Worm (Caenorhabditis elegans) whole organism, L4 larva: ENCODE measurements around the gene nduf-11.

Experiments used
- F37D6.2 ChIP-seq: sonication (generic microtip); optimal IDR thresholded peaks from 2 replicates; lab custom pipeline; 2016; ENCODE audit warnings: mild to moderate bottlenecking, missing genetic modification characterization, missing compliant biosample characterization
- F44E2.7 ChIP-seq: fragments of 200-800 bp; sonication (Bioruptor generic); IDR thresholded peaks from 2 replicates; pipeline ENCODE4 v2.1.2; 2022; ENCODE audit warnings: missing genetic modification characterization, missing compliant biosample characterization
- F49E8.2 ChIP-seq: sonication (generic microtip); optimal IDR thresholded peaks from 2 replicates; lab custom pipeline; 2016; ENCODE audit warnings: missing compliant biosample characterization, mild to moderate bottlenecking, missing genetic modification characterization, borderline replicate concordance
- Y48G9A.11 ChIP-seq: fragments of 200-800 bp; sonication (Bioruptor generic); IDR thresholded peaks from 2 replicates; pipeline ENCODE4 v1.3.6; 2022; ENCODE audit warnings: missing genetic modification reagents, missing genetic modification characterization, missing compliant biosample characterization
- Y75B8A.6 ChIP-seq: fragments of 200-800 bp; sonication (Bioruptor generic); IDR thresholded peaks from 2 replicates; pipeline ENCODE4 v1.3.6; 2022; ENCODE audit warnings: missing genetic modification reagents, missing genetic modification characterization, missing compliant biosample characterization
- arid-1 ChIP-seq: fragments of 200-800 bp; sonication (Bioruptor generic); conservative IDR thresholded peaks from 2 replicates; pipeline ENCODE4 v1.3.6; 2022; ENCODE audit warnings: missing genetic modification reagents, missing genetic modification characterization, missing compliant biosample characterization
- cey-2 ChIP-seq: sonication (generic microtip); optimal IDR thresholded peaks from 3 replicates; lab custom pipeline; 2017; ENCODE audit warnings: missing genetic modification characterization, mild to moderate bottlenecking, missing compliant biosample characterization, antibody characterized with exemption, borderline replicate concordance; ENCODE audit not compliant: insufficient read depth
- ctbp-1 ChIP-seq: fragments of 200-800 bp; sonication (Bioruptor generic); IDR thresholded peaks from 2 replicates; pipeline ENCODE4 v1.3.6; 2022; ENCODE audit warnings: missing genetic modification reagents, missing genetic modification characterization, missing compliant biosample characterization
- daf-12 ChIP-seq: fragments of 150-350 bp; optimal IDR thresholded peaks from 2 replicates; lab custom pipeline; 2014; ENCODE audit warnings: missing biosample characterization, missing genetic modification reagents, missing genetic modification characterization
- daf-16 ChIP-seq, 3 experiments: sonication (generic microtip); optimal IDR thresholded peaks; 2 replicates each; lab custom pipeline; 2016 to 2017; ENCODE audit warnings: missing genetic modification characterization in 3 of 3, missing genetic modification reagents in 3 of 3, mild to moderate bottlenecking in 2 of 3, missing compliant biosample characterization in 2 of 3, missing biosample characterization in 1 of 3, moderate library complexity in 1 of 3
- daf-19 ChIP-seq: fragments of 200-800 bp; sonication (Bioruptor generic); conservative IDR thresholded peaks from 2 replicates; pipeline ENCODE4 v1.3.6; 2022; ENCODE audit warnings: missing genetic modification characterization, missing compliant biosample characterization
- dmd-6 ChIP-seq: fragments of 200-800 bp; sonication (Bioruptor generic); IDR thresholded peaks from 2 replicates; pipeline ENCODE4 v1.3.6; 2022; ENCODE audit warnings: missing genetic modification reagents, missing genetic modification characterization, missing compliant biosample characterization
- dpl-1 ChIP-seq: fragments of 150-350 bp; optimal IDR thresholded peaks from 2 replicates; lab custom pipeline; 2014; ENCODE audit warnings: missing biosample characterization, missing genetic modification reagents, missing genetic modification characterization
- fkh-10 ChIP-seq: fragments of 150-350 bp; optimal IDR thresholded peaks from 2 replicates; lab custom pipeline; 2014; ENCODE audit warnings: missing biosample characterization, missing genetic modification reagents, missing genetic modification characterization
- fos-1 ChIP-seq: fragments of 150-350 bp; optimal IDR thresholded peaks from 2 replicates; lab custom pipeline; 2014; ENCODE audit warnings: missing biosample characterization, missing genetic modification characterization
- hlh-11 ChIP-seq: fragments of 200-800 bp; sonication (Bioruptor generic); optimal IDR thresholded peaks from 2 replicates; lab custom pipeline; 2018; ENCODE audit warnings: mild to moderate bottlenecking, missing genetic modification characterization, missing compliant biosample characterization
- hlh-30 ChIP-seq: sonication (generic microtip); optimal IDR thresholded peaks from 2 replicates; lab custom pipeline; 2017; ENCODE audit warnings: antibody characterized with exemption, mild to moderate bottlenecking, missing genetic modification characterization, missing compliant biosample characterization; ENCODE audit not compliant: insufficient read depth
- hmg-1.1 ChIP-seq: fragments of 200-800 bp; sonication (Bioruptor generic); IDR thresholded peaks from 2 replicates; pipeline ENCODE4 v1.3.6; 2022; ENCODE audit warnings: missing genetic modification reagents, missing genetic modification characterization, missing compliant biosample characterization
- lim-7 ChIP-seq: fragments of 200-800 bp; sonication (Bioruptor generic); IDR thresholded peaks from 2 replicates; pipeline ENCODE4 v1.3.6; 2022; ENCODE audit warnings: missing genetic modification characterization, missing compliant biosample characterization
- lin-29 ChIP-seq: fragments of 200-800 bp; sonication (Bioruptor generic); IDR thresholded peaks from 2 replicates; pipeline ENCODE4 v1.3.6; 2022; ENCODE audit warnings: missing genetic modification reagents, missing genetic modification characterization, missing compliant biosample characterization
- lin-38 ChIP-seq: fragments of 200-800 bp; sonication (Bioruptor generic); IDR thresholded peaks from 2 replicates; pipeline ENCODE4 v1.3.6; 2022; ENCODE audit warnings: missing genetic modification reagents, missing genetic modification characterization, missing compliant biosample characterization
- lsy-2 ChIP-seq, 2 experiments: fragments of 150-350 bp in 1 of 2; sonication (generic microtip) in 1 of 2; optimal IDR thresholded peaks; 2 replicates each; lab custom pipeline; 2014 to 2017; ENCODE audit warnings: missing biosample characterization in 2 of 2, missing genetic modification characterization in 2 of 2
- mdl-1 ChIP-seq, 2 experiments: fragments of 150-350 bp in 1 of 2; sonication (generic microtip) in 1 of 2; optimal IDR thresholded peaks; 2 replicates each; lab custom pipeline; 2014 to 2017; ENCODE audit warnings: missing biosample characterization in 2 of 2, missing genetic modification characterization in 2 of 2
- mep-1 ChIP-seq: fragments of 150-350 bp; sonication (generic microtip); optimal IDR thresholded peaks from 3 replicates; lab custom pipeline; 2014; ENCODE audit warnings: missing biosample characterization, missing genetic modification characterization
- mes-2 ChIP-seq: sonication (generic microtip); optimal IDR thresholded peaks from 2 replicates; lab custom pipeline; 2016; ENCODE audit warnings: missing genotype, mild to moderate bottlenecking, missing genetic modification characterization, missing compliant biosample characterization; ENCODE audit not compliant: poor library complexity, severe bottlenecking
- nhr-11 ChIP-seq: fragments of 150-350 bp; optimal IDR thresholded peaks from 2 replicates; lab custom pipeline; 2014; ENCODE audit warnings: missing biosample characterization, missing genetic modification characterization
- nhr-111 ChIP-seq: fragments of 200-800 bp; sonication (Bioruptor generic); optimal IDR thresholded peaks from 2 replicates; lab custom pipeline; 2018; ENCODE audit warnings: mild to moderate bottlenecking, missing genetic modification characterization, missing compliant biosample characterization
- nhr-25 ChIP-seq: sonication (generic microtip); optimal IDR thresholded peaks from 2 replicates; lab custom pipeline; 2017; ENCODE audit warnings: missing genetic modification characterization, mild to moderate bottlenecking, missing compliant biosample characterization, antibody characterized with exemption, moderate library complexity, borderline replicate concordance; ENCODE audit not compliant: insufficient read depth
- nhr-28 ChIP-seq: fragments of 150-350 bp; optimal IDR thresholded peaks from 2 replicates; lab custom pipeline; 2014; ENCODE audit warnings: missing biosample characterization, missing genetic modification characterization
- pha-4 ChIP-seq, 2 experiments: fragments of 150-350 bp in 1 of 2; fragments of 200-800 bp in 1 of 2; sonication (Bioruptor generic) in 1 of 2; IDR thresholded peaks in 1 of 2; optimal IDR thresholded peaks in 1 of 2; 2 replicates each; pipeline versions ENCODE4 v1.3.6 to Lab custom; 2014 to 2022; ENCODE audit warnings: missing genetic modification characterization in 2 of 2, missing genetic modification reagents in 2 of 2, missing biosample characterization in 1 of 2, missing compliant biosample characterization in 1 of 2
- pqm-1 ChIP-seq: sonication (generic microtip); optimal IDR thresholded peaks from 2 replicates; lab custom pipeline; 2017; ENCODE audit warnings: missing biosample characterization, missing genetic modification characterization
- unc-130 ChIP-seq: sonication (generic microtip); optimal IDR thresholded peaks from 2 replicates; lab custom pipeline; 2016; ENCODE audit warnings: missing genetic modification reagents, missing genetic modification characterization, missing compliant biosample characterization
- unc-62 ChIP-seq, 3 experiments: fragments of 150-350 bp in 1 of 3; sonication (generic microtip); optimal IDR thresholded peaks in 2 of 3; peaks in 1 of 3; 1 replicate in 1 of 3; 2 replicates in 2 of 3; lab custom pipeline; 2014 to 2017; ENCODE audit warnings: missing biosample characterization in 3 of 3, missing genetic modification characterization in 3 of 3, missing genetic modification reagents in 3 of 3, missing genotype in 1 of 3
- zag-1 ChIP-seq: fragments of 150-350 bp; optimal IDR thresholded peaks from 2 replicates; lab custom pipeline; 2014; ENCODE audit warnings: missing biosample characterization, missing genetic modification characterization
- zfp-2 ChIP-seq: sonication (generic microtip); optimal IDR thresholded peaks from 2 replicates; lab custom pipeline; 2016; ENCODE audit warnings: mild to moderate bottlenecking, missing genetic modification characterization, missing compliant biosample characterization
- ztf-11 ChIP-seq: fragments of 150-350 bp; optimal IDR thresholded peaks from 2 replicates; lab custom pipeline; 2014; ENCODE audit warnings: missing biosample characterization, missing genetic modification characterization

The nduf-11 gene

DNA sequence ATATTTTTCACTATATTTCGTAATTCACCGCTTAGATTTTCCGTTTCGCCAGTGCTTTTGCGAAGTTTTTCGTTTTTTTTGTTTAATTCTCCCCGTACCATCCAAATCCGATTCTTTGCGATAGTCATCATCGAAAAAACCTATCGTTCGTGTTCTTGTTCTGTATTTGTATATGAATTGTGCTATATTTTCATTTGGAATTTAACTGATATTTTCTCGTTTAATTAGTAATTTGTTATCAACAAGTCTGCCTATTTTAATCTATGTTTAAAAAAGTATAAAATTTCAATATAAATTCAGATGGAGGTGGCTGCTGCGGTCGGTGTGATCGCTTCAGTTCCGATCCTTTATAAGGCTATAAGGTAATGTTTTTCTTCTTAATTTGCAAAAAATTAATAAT lies 42.8 kb downstream of the nduf-11 start, which contains the start of gene samp-1:
TSS of gene samp-1 (plus strand) at position 301 of the 400 bp plus-strand sequence.
- TF ChIP-seq fkh-10 = no peak
- TF ChIP-seq unc-62 (GFP tag; optimal IDR thresholded peaks at IDR 0.05 in 1 of 2; lab: Kevin White, UChicago) = peak in 1 of 2 experiments; percentile 78
- TF ChIP-seq unc-62 (tag; optimal IDR thresholded peaks at IDR 0.05; lab: Kevin White, UChicago) = no peak
- no peak for TF ChIP-seq hlh-30 (tag; lab: Kevin White, UChicago)
- TF ChIP-seq pqm-1 = no peak
- peak; percentile 21; the same call in 1 of the 2 replicates for TF ChIP-seq pha-4 (GFP tag; IDR thresholded peaks at IDR 0.05; lab: Robert Waterston, UW)
- no peak for TF ChIP-seq pha-4 (tag; optimal IDR thresholded peaks at IDR 0.05; lab: Kevin White, UChicago)
- no peak for TF ChIP-seq zfp-2 (tag; lab: Kevin White, UChicago)
- TF ChIP-seq nhr-111 (GFP tag; lab: Kevin White, UChicago) = no peak
- TF ChIP-seq F49E8.2 = no peak
- TF ChIP-seq F44E2.7 = no peak
- TF ChIP-seq lin-38 (GFP tag; lab: Robert Waterston, UW) = peak; percentile 37; the same call in 1 of the 2 replicates
- no peak for TF ChIP-seq lin-29
- TF ChIP-seq mdl-1 (tag; optimal IDR thresholded peaks at IDR 0.05; lab: Kevin White, UChicago) = no peak
- TF ChIP-seq fos-1 (tag; lab: Kevin White, UChicago) = no peak
- TF ChIP-seq daf-19 (GFP tag; lab: Robert Waterston, UW) = no peak
- TF ChIP-seq daf-12 (tag; lab: Kevin White, UChicago) = no peak
- no peak for TF ChIP-seq hmg-1.1 (GFP tag; lab: Robert Waterston, UW)
- no peak for TF ChIP-seq cey-2 (tag; lab: Kevin White, UChicago)
- TF ChIP-seq lim-7 (GFP tag; lab: Robert Waterston, UW) = no peak
- no peak for TF ChIP-seq Y48G9A.11 (GFP tag; lab: Robert Waterston, UW)
- no peak for TF ChIP-seq zag-1 (tag; lab: Kevin White, UChicago)

- TF ChIP-seq ctbp-1 (GFP tag; lab: Robert Waterston, UW) (no peak), nhr-25 (tag; lab: Kevin White, UChicago) (no peak), ztf-11 (no peak), nhr-11 (no peak)
Observed at ce11 chrII:11301059-11301458, 44.4 kb downstream of the nduf-11 start, which contains the start of gene raga-1. TSS of gene raga-1 (plus strand) at chrII:11301359.

ce11 chrII:11297217-11297738 lies 48.1 kb downstream of the nduf-11 start, which contains the start of gene saps-1:
TSS of gene saps-1 (plus strand) at chrII:11297688.
- TF ChIP-seq nhr-28 = peak; percentile 14
- TF ChIP-seq nhr-11 = no peak
- peak; percentile 76 for TF ChIP-seq lin-38 (GFP tag; lab: Robert Waterston, UW)
- peak; percentile 41 for TF ChIP-seq dpl-1 (GFP tag; lab: Kevin White, UChicago)
- TF ChIP-seq hlh-11 (tag; lab: Kevin White, UChicago) = peak; percentile 13
- peak; percentile 59 for TF ChIP-seq unc-130 (GFP tag; lab: Kevin White, UChicago)
- no peak for TF ChIP-seq daf-16 (GFP tag; optimal IDR thresholded peaks at IDR 0.05; lab: Kevin White, UChicago)
- TF ChIP-seq daf-16 (tag; optimal IDR thresholded peaks at IDR 0.05; lab: Kevin White, UChicago) = peak; percentile 15
- TF ChIP-seq F37D6.2 (tag; lab: Kevin White, UChicago) = no peak
- no peak for TF ChIP-seq Y75B8A.6
- TF ChIP-seq mep-1 (tag; lab: Kevin White, UChicago) = peak; percentile 0
- peak; percentile 44 for TF ChIP-seq hlh-30 (tag; lab: Kevin White, UChicago)
- TF ChIP-seq arid-1 = 0 out of 2 replicates have a peak, but pooled peaks have one; percentile 38
- TF ChIP-seq mes-2 = peak; percentile 65
- TF ChIP-seq hmg-1.1 (GFP tag; lab: Robert Waterston, UW) = 0 out of 2 replicates have a peak, but pooled peaks have one; percentile 46
- peak in 1 of 2 experiments; percentile 43 for TF ChIP-seq lsy-2 (tag; optimal IDR thresholded peaks at IDR 0.05; lab: Kevin White, UChicago)
- TF ChIP-seq dmd-6 = no peak
